Worm (Caenorhabditis elegans) whole organism, L1 larva: ENCODE results near the gene Y75B8A.39.
A peak's percentile ranks its signal among the peaks of the same experiment; 100 is the strongest.

Experiments used
- F16B12.6 ChIP-seq: fragments of 150-350 bp; optimal IDR thresholded peaks from 2 replicates; lab custom pipeline; 2014; ENCODE audit warnings: missing biosample characterization, missing genetic modification characterization
- ama-1 ChIP-seq: fragments of 150-350 bp; optimal IDR thresholded peaks from 2 replicates; lab custom pipeline; 2014
- blmp-1 ChIP-seq: fragments of 150-350 bp; optimal IDR thresholded peaks from 2 replicates; lab custom pipeline; 2014; ENCODE audit warnings: missing biosample characterization, missing genetic modification characterization
- ceh-63 ChIP-seq: fragments of 200-800 bp; sonication (Bioruptor generic); optimal IDR thresholded peaks from 2 replicates; lab custom pipeline; 2018; ENCODE audit warnings: mild to moderate bottlenecking, missing genetic modification characterization, missing compliant biosample characterization
- ceh-90 ChIP-seq: sonication (generic microtip); optimal IDR thresholded peaks from 2 replicates; lab custom pipeline; 2016; ENCODE audit warnings: missing genetic modification characterization, missing compliant biosample characterization
- dpl-1 ChIP-seq, 3 experiments: fragments of 150-350 bp in 2 of 3; sonication (generic microtip) in 1 of 3; optimal IDR thresholded peaks; 2 replicates each; lab custom pipeline; 2014 to 2017; ENCODE audit warnings: missing biosample characterization in 3 of 3, missing genetic modification characterization in 3 of 3, missing genetic modification reagents in 3 of 3
- dsc-1 ChIP-seq: sonication (generic microtip); optimal IDR thresholded peaks from 2 replicates; lab custom pipeline; 2016; ENCODE audit warnings: mild to moderate bottlenecking, missing genetic modification characterization, missing compliant biosample characterization
- efl-1 ChIP-seq, 4 experiments: fragments of 150-350 bp; optimal IDR thresholded peaks in 3 of 4; peaks in 1 of 4; 1 replicate in 1 of 4; 2 replicates in 3 of 4; lab custom pipeline; 2014; ENCODE audit warnings: missing biosample characterization in 2 of 4, missing genetic modification characterization in 2 of 4, missing genetic modification reagents in 2 of 4
- elt-2 ChIP-seq: sonication (generic microtip); optimal IDR thresholded peaks from 2 replicates; lab custom pipeline; 2016; ENCODE audit warnings: missing genetic modification characterization, mild to moderate bottlenecking, inconsistent platforms, missing compliant biosample characterization, missing genetic modification reagents
- elt-3 ChIP-seq, 6 experiments: fragments of 150-350 bp in 1 of 6; sonication (generic microtip); optimal IDR thresholded peaks; 2 replicates each; lab custom pipeline; 2017 to 2018; ENCODE audit warnings: missing biosample characterization in 6 of 6, missing genetic modification characterization in 6 of 6, inconsistent platforms in 1 of 6
- fkh-10 ChIP-seq: sonication (generic microtip); optimal IDR thresholded peaks from 2 replicates; lab custom pipeline; 2017; ENCODE audit warnings: missing biosample characterization, missing genetic modification reagents, missing genetic modification characterization
- fkh-4 ChIP-seq: sonication (generic microtip); optimal IDR thresholded peaks from 2 replicates; lab custom pipeline; 2016; ENCODE audit warnings: missing compliant biosample characterization, missing genetic modification characterization, borderline replicate concordance
- fos-1 ChIP-seq: fragments of 150-350 bp; optimal IDR thresholded peaks from 2 replicates; lab custom pipeline; 2014; ENCODE audit warnings: missing biosample characterization, missing genetic modification characterization
- grh-1 ChIP-seq: fragments of 200-800 bp; sonication (Bioruptor generic); IDR thresholded peaks from 2 replicates; pipeline ENCODE4 v1.3.6; 2022; ENCODE audit warnings: missing genetic modification reagents, missing genetic modification characterization, missing compliant biosample characterization
- hpl-2 ChIP-seq: fragments of 150-350 bp; optimal IDR thresholded peaks from 2 replicates; lab custom pipeline; 2014; ENCODE audit warnings: missing biosample characterization, missing genetic modification reagents, missing genetic modification characterization
- isw-1 ChIP-seq: fragments of 200-800 bp; sonication (Bioruptor generic); IDR thresholded peaks from 2 replicates; pipeline ENCODE4 v1.3.6; 2022; ENCODE audit warnings: missing genetic modification characterization, missing compliant biosample characterization
- lin-14 ChIP-seq: fragments of 200-800 bp; sonication (Bioruptor generic); optimal IDR thresholded peaks from 2 replicates; lab custom pipeline; 2018; ENCODE audit warnings: mild to moderate bottlenecking, missing genetic modification characterization, moderate library complexity, missing compliant biosample characterization
- lin-35 ChIP-seq, 2 experiments: fragments of 150-350 bp; optimal IDR thresholded peaks; 2 replicates each; lab custom pipeline; 2014; ENCODE audit warnings: missing biosample characterization in 2 of 2, missing genetic modification characterization in 2 of 2, missing genetic modification reagents in 2 of 2
- lin-39 ChIP-seq: fragments of 150-350 bp; optimal IDR thresholded peaks from 2 replicates; lab custom pipeline; 2014; ENCODE audit warnings: missing biosample characterization, missing genetic modification reagents, missing genetic modification characterization
- mef-2 ChIP-seq: fragments of 150-350 bp; optimal IDR thresholded peaks from 2 replicates; lab custom pipeline; 2014; ENCODE audit warnings: missing biosample characterization, missing genetic modification characterization
- nhr-11 ChIP-seq: fragments of 150-350 bp; optimal IDR thresholded peaks from 2 replicates; lab custom pipeline; 2014; ENCODE audit warnings: missing biosample characterization, missing genetic modification characterization
- nhr-12 ChIP-seq: sonication (generic microtip); optimal IDR thresholded peaks from 2 replicates; lab custom pipeline; 2017; ENCODE audit warnings: missing biosample characterization, missing genetic modification characterization
- nhr-19 ChIP-seq: fragments of 200-800 bp; sonication (Bioruptor generic); conservative IDR thresholded peaks from 2 replicates; pipeline ENCODE4 v1.3.6; 2022; ENCODE audit warnings: missing genetic modification characterization, missing compliant biosample characterization
- nhr-20 ChIP-seq: sonication (generic microtip); optimal IDR thresholded peaks from 2 replicates; lab custom pipeline; 2016; ENCODE audit warnings: mild to moderate bottlenecking, missing genetic modification characterization, missing compliant biosample characterization
- nhr-237 ChIP-seq: fragments of 150-350 bp; optimal IDR thresholded peaks from 2 replicates; lab custom pipeline; 2014; ENCODE audit warnings: missing biosample characterization, missing genetic modification characterization
- nhr-84 ChIP-seq: sonication (generic microtip); optimal IDR thresholded peaks from 2 replicates; lab custom pipeline; 2017; ENCODE audit warnings: missing biosample characterization, missing genetic modification characterization
- nhr-90 ChIP-seq: sonication (generic microtip); optimal IDR thresholded peaks from 2 replicates; lab custom pipeline; 2016; ENCODE audit warnings: mild to moderate bottlenecking, missing genetic modification characterization, missing compliant biosample characterization; ENCODE audit not compliant: poor library complexity
- rnt-1 ChIP-seq: sonication (generic microtip); optimal IDR thresholded peaks from 2 replicates; lab custom pipeline; 2016; ENCODE audit warnings: mild to moderate bottlenecking, missing genetic modification characterization, moderate library complexity, missing compliant biosample characterization
- snu-23 ChIP-seq: sonication (generic microtip); optimal IDR thresholded peaks from 2 replicates; lab custom pipeline; 2016; ENCODE audit warnings: missing genetic modification characterization, missing compliant biosample characterization
- sup-37 ChIP-seq: fragments of 200-800 bp; sonication (Bioruptor generic); optimal IDR thresholded peaks from 2 replicates; lab custom pipeline; 2018; ENCODE audit warnings: mild to moderate bottlenecking, missing genetic modification characterization, missing compliant biosample characterization
- tbx-2 ChIP-seq: sonication (generic microtip); optimal IDR thresholded peaks from 2 replicates; lab custom pipeline; 2016; ENCODE audit warnings: missing genetic modification characterization, missing compliant biosample characterization
- tlp-1 ChIP-seq: fragments of 150-350 bp; optimal IDR thresholded peaks from 2 replicates; lab custom pipeline; 2014; ENCODE audit warnings: missing biosample characterization, missing genetic modification characterization
- unc-130 ChIP-seq: fragments of 150-350 bp; optimal IDR thresholded peaks from 2 replicates; lab custom pipeline; 2017; ENCODE audit warnings: missing biosample characterization, missing genetic modification characterization, inconsistent platforms
- xbp-1 ChIP-seq: sonication (generic microtip); optimal IDR thresholded peaks from 2 replicates; lab custom pipeline; 2016; ENCODE audit warnings: missing genetic modification characterization, missing compliant biosample characterization
- zag-1 ChIP-seq: fragments of 150-350 bp; optimal IDR thresholded peaks from 2 replicates; lab custom pipeline; 2014; ENCODE audit warnings: missing biosample characterization, missing genetic modification characterization

Y75B8A.39 gene

DNA sequence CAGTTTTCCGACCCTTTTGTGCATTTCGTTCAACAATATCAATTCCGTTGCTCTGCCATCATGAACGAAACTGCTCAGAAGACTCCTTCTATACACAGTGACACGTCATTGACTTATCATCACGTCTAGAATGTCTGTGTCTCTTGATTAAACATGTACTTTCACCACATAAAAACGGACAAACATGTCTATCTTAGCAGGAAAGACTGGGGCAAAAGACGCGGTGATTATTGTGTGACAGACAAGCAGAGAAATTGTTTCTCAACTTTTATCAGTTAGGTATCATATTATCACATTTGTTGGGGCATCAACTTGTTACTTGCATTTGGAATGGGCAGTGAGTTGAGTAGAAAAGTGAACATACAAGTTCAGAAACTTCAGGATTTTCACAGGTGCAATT is 12.3 kb downstream of the Y75B8A.39 start (continued):
- TF ChIP-seq nhr-11 (tag; lab: Kevin White, UChicago) (no peak), nhr-12 (tag; lab: Kevin White, UChicago) (no peak), F16B12.6 (tag; lab: Kevin White, UChicago) (no peak), blmp-1 (peak; percentile 11), ama-1 (lab: Kevin White, UChicago) (no peak), unc-130 (tag; lab: Kevin White, UChicago) (no peak), nhr-237 (no peak), ceh-90 (tag; lab: Kevin White, UChicago) (no peak)
- TF ChIP-seq, all 84 proteins: peak for 12

- TF ChIP-seq hpl-2 (GFP tag; lab: Kevin White, UChicago): peak; percentile 16
- peak in 3 of 6 experiments; percentile 16 to 73 (median 31) for TF ChIP-seq elt-3 (tag; optimal IDR thresholded peaks at IDR 0.05; lab: Kevin White, UChicago)
- TF ChIP-seq nhr-90 (tag; lab: Kevin White, UChicago): no peak
- peak; percentile 40 for TF ChIP-seq blmp-1
- no peak for TF ChIP-seq lin-39
- TF ChIP-seq lin-14 (GFP tag; lab: Kevin White, UChicago): peak; percentile 41
- TF ChIP-seq elt-2 (tag; lab: Kevin White, UChicago): peak; percentile 53
- TF ChIP-seq snu-23: peak; percentile 24
- TF ChIP-seq sup-37: no peak
- TF ChIP-seq lin-35 (GFP tag; optimal IDR thresholded peaks at IDR 0.05; lab: Kevin White, UChicago): peak in 1 of 2 experiments; percentile 39
- no peak for TF ChIP-seq isw-1
- TF ChIP-seq, all 84 proteins: peak for 7
These were observed 14.6 kb downstream of the Y75B8A.39 start, which contains the start of the genes zip-12 and Y75B8A.63 for ce11 chrIII:12327528-12327997. Gene zip-12, plus strand, starts transcription at chrIII:12327914. Gene Y75B8A.63, plus strand, starts transcription at chrIII:12327947.

DNA sequence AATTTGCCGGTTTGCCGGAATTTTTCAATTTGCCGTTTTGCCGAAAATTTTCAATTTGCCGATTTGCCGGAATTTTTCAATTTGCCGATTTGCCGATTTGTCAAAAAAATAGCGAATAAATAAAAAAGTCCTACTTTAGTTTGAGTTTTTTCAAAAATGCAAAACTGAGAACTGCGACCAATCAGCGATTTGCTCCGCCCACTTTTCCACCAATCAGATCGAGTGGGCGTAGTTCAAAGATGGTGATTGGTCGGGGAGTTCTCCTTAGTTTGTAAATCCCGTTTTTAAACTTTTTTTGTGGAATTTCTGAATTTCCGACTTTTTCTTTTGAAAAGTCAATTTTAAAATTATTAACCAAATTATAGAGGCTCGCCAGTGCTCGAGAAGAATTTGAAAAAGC is 18.3 kb downstream of the Y75B8A.39 start:
- no peak for TF ChIP-seq elt-2 (tag; lab: Kevin White, UChicago)
- TF ChIP-seq ama-1 (lab: Kevin White, UChicago): no peak
- no peak for TF ChIP-seq grh-1 (GFP tag; lab: Robert Waterston, UW)
- TF ChIP-seq tlp-1 (tag; lab: Kevin White, UChicago): no peak
- TF ChIP-seq tbx-2 (tag; lab: Kevin White, UChicago): no peak
- no peak for TF ChIP-seq dpl-1 (GFP tag; optimal IDR thresholded peaks at IDR 0.05; lab: Kevin White, UChicago)
- TF ChIP-seq dsc-1 (tag; lab: Kevin White, UChicago): no peak

DNA sequence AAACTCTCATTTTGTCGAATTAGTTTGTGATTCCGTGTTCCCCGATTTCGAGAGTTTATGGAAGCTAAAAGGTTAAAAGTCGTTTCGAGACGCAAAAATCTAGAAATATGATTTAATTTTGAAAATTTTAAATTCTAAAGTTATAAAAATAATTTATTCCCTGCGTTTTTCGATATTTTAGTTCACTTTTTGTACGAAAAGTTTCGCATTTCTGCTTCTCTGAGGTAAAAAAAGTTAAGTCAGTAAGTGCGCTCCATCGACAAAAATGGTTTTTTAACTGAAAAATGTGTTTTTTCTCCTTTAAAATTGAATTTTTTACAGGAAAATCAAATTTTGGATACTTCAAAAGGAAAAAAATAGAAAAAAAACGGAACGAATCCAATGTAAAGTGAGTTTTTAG is 20.5 kb downstream of the Y75B8A.39 start, which contains the start of gene zip-1:
Gene zip-1, plus strand, starts transcription at position 301 of the 400 bp plus-strand sequence.
- TF ChIP-seq rnt-1 (tag; lab: Kevin White, UChicago) (no peak), ceh-63 (no peak), nhr-20 (tag; lab: Kevin White, UChicago) (no peak), grh-1 (GFP tag; lab: Robert Waterston, UW) (no peak), isw-1 (no peak), nhr-84 (tag; lab: Kevin White, UChicago) (no peak), sup-37 (no peak), xbp-1 (no peak), fkh-10 (GFP tag; lab: Kevin White, UChicago) (no peak), lin-14 (GFP tag; lab: Kevin White, UChicago) (no peak), nhr-11 (tag; lab: Kevin White, UChicago) (no peak), zag-1 (tag; lab: Kevin White, UChicago) (no peak), unc-130 (tag; lab: Kevin White, UChicago) (no peak), lin-35 (GFP tag; optimal IDR thresholded peaks at IDR 0.05; lab: Kevin White, UChicago) (no peak), fos-1 (tag; lab: Kevin White, UChicago) (no peak), mef-2 (tag; lab: Kevin White, UChicago) (no peak), hpl-2 (GFP tag; lab: Kevin White, UChicago) (no peak), fkh-4 (no peak)
- TF ChIP-seq, all 84 proteins: peak for 0

- TF ChIP-seq efl-1 (optimal IDR thresholded peaks at IDR 0.05; lab: Kevin White, UChicago) (no peak), efl-1 (GFP tag; optimal IDR thresholded peaks at IDR 0.05 in 1 of 2; lab: Kevin White, UChicago) (peak in 1 of 2 experiments; percentile 46), nhr-19 (GFP tag; lab: Robert Waterston, UW) (no peak), sup-37 (no peak)
These were observed 21.3 kb downstream of the Y75B8A.39 start for ce11 chrIII:12334268-12334667.
